Worm (Caenorhabditis elegans) whole organism, late embryonic: ENCODE measurements around the gene nhr-59.

Source experiments
- C08G9.2 ChIP-seq: sonication (generic microtip); optimal IDR thresholded peaks from 2 replicates; lab custom pipeline; 2016; ENCODE audit warnings: mild to moderate bottlenecking, missing genetic modification characterization, moderate library complexity, missing compliant biosample characterization
- C38D4.7 ChIP-seq: fragments of 200-800 bp; sonication (Bioruptor generic); optimal IDR thresholded peaks from 2 replicates; lab custom pipeline; 2018; ENCODE audit warnings: mild to moderate bottlenecking, missing genetic modification characterization, moderate library complexity, missing compliant biosample characterization
- F13H6.1 ChIP-seq: sonication (generic microtip); optimal IDR thresholded peaks from 2 replicates; lab custom pipeline; 2016; ENCODE audit warnings: missing genetic modification characterization, missing compliant biosample characterization
- K02D7.2 ChIP-seq: sonication (generic microtip); optimal IDR thresholded peaks from 2 replicates; lab custom pipeline; 2017; ENCODE audit warnings: mild to moderate bottlenecking, missing genetic modification characterization, missing compliant biosample characterization
- ama-1 ChIP-seq: fragments of 150-350 bp; optimal IDR thresholded peaks from 2 replicates; lab custom pipeline; 2014
- ceh-18 ChIP-seq: sonication (generic microtip); optimal IDR thresholded peaks from 2 replicates; lab custom pipeline; 2016; ENCODE audit warnings: missing genetic modification characterization, missing compliant biosample characterization
- ceh-19 ChIP-seq: fragments of 200-800 bp; sonication (Bioruptor generic); optimal IDR thresholded peaks from 2 replicates; lab custom pipeline; 2018; ENCODE audit warnings: mild to moderate bottlenecking, missing genetic modification characterization, missing compliant biosample characterization
- ceh-22 ChIP-seq: sonication (generic microtip); optimal IDR thresholded peaks from 2 replicates; lab custom pipeline; 2017; ENCODE audit warnings: missing biosample characterization, missing genetic modification characterization
- ceh-24 ChIP-seq: sonication (generic microtip); optimal IDR thresholded peaks from 2 replicates; lab custom pipeline; 2016; ENCODE audit warnings: mild to moderate bottlenecking, missing genetic modification characterization, missing compliant biosample characterization
- ceh-30 ChIP-seq: fragments of 150-350 bp; optimal IDR thresholded peaks from 2 replicates; lab custom pipeline; 2014; ENCODE audit warnings: missing biosample characterization, missing genetic modification characterization
- ceh-31 ChIP-seq: sonication (generic microtip); optimal IDR thresholded peaks from 2 replicates; lab custom pipeline; 2016; ENCODE audit warnings: missing genetic modification characterization, missing compliant biosample characterization
- ceh-34 ChIP-seq: sonication (generic microtip); optimal IDR thresholded peaks from 2 replicates; lab custom pipeline; 2016; ENCODE audit warnings: mild to moderate bottlenecking, missing genetic modification characterization, missing compliant biosample characterization
- ceh-45 ChIP-seq: fragments of 200-800 bp; sonication (Bioruptor generic); IDR thresholded peaks from 2 replicates; pipeline ENCODE4 v1.3.6; 2022; ENCODE audit warnings: missing genetic modification reagents, missing genetic modification characterization, missing compliant biosample characterization
- ceh-9 ChIP-seq: sonication (generic microtip); optimal IDR thresholded peaks from 2 replicates; lab custom pipeline; 2016; ENCODE audit warnings: mild to moderate bottlenecking, missing genetic modification characterization, inconsistent platforms, missing compliant biosample characterization
- che-1 ChIP-seq: sonication (generic microtip); optimal IDR thresholded peaks from 2 replicates; lab custom pipeline; 2016; ENCODE audit warnings: mild to moderate bottlenecking, missing genetic modification characterization, missing compliant biosample characterization
- dmd-4 ChIP-seq: sonication (generic microtip); optimal IDR thresholded peaks from 2 replicates; lab custom pipeline; 2016; ENCODE audit warnings: borderline replicate concordance, missing genetic modification characterization, missing compliant biosample characterization
- dve-1 ChIP-seq: sonication (generic microtip); optimal IDR thresholded peaks from 2 replicates; lab custom pipeline; 2017; ENCODE audit warnings: antibody characterized with exemption, mild to moderate bottlenecking, missing genetic modification characterization, missing compliant biosample characterization
- elt-2 ChIP-seq: sonication (generic microtip); optimal IDR thresholded peaks from 2 replicates; lab custom pipeline; 2016; ENCODE audit warnings: missing genetic modification reagents, missing genetic modification characterization, missing compliant biosample characterization
- eyg-1 ChIP-seq: sonication (generic microtip); optimal IDR thresholded peaks from 2 replicates; lab custom pipeline; 2016; ENCODE audit warnings: missing genotype, missing genetic modification characterization, missing compliant biosample characterization
- fax-1 ChIP-seq: sonication (generic microtip); optimal IDR thresholded peaks from 2 replicates; lab custom pipeline; 2016; ENCODE audit warnings: missing genotype, missing genetic modification characterization, missing compliant biosample characterization
- fkh-10 ChIP-seq: fragments of 150-350 bp; optimal IDR thresholded peaks from 2 replicates; lab custom pipeline; 2014; ENCODE audit warnings: missing biosample characterization, missing genetic modification reagents, missing genetic modification characterization
- gmeb-2 ChIP-seq: sonication (generic microtip); optimal IDR thresholded peaks from 2 replicates; lab custom pipeline; 2016; ENCODE audit warnings: missing genetic modification characterization, inconsistent platforms, missing compliant biosample characterization
- hlh-13 ChIP-seq: fragments of 200-800 bp; sonication (Bioruptor generic); optimal IDR thresholded peaks from 2 replicates; lab custom pipeline; 2018; ENCODE audit warnings: mild to moderate bottlenecking, missing genetic modification characterization, missing compliant biosample characterization
- hlh-15 ChIP-seq: sonication (generic microtip); optimal IDR thresholded peaks from 2 replicates; lab custom pipeline; 2016; ENCODE audit warnings: missing genetic modification characterization, missing compliant biosample characterization
- hlh-30 ChIP-seq: sonication (generic microtip); optimal IDR thresholded peaks from 2 replicates; lab custom pipeline; 2017; ENCODE audit warnings: antibody characterized with exemption, missing genetic modification characterization, missing compliant biosample characterization; ENCODE audit not compliant: insufficient read depth
- hlh-6 ChIP-seq: sonication (generic microtip); optimal IDR thresholded peaks from 2 replicates; lab custom pipeline; 2016; ENCODE audit warnings: missing genotype, missing genetic modification characterization, missing compliant biosample characterization
- madf-2 ChIP-seq: sonication (generic microtip); optimal IDR thresholded peaks from 2 replicates; lab custom pipeline; 2017; ENCODE audit warnings: missing genetic modification characterization, missing compliant biosample characterization
- mec-3 ChIP-seq: sonication (generic microtip); optimal IDR thresholded peaks from 2 replicates; lab custom pipeline; 2016; ENCODE audit warnings: borderline replicate concordance, missing genetic modification characterization, missing compliant biosample characterization
- nfya-1 ChIP-seq: sonication (generic microtip); optimal IDR thresholded peaks from 2 replicates; lab custom pipeline; 2017; ENCODE audit warnings: missing genetic modification characterization, mild to moderate bottlenecking, missing compliant biosample characterization, antibody characterized with exemption, moderate library complexity
- nhr-232 ChIP-seq: sonication (generic microtip); optimal IDR thresholded peaks from 2 replicates; lab custom pipeline; 2016; ENCODE audit warnings: missing genetic modification characterization, missing compliant biosample characterization
- odd-2 ChIP-seq: sonication (generic microtip); optimal IDR thresholded peaks from 2 replicates; lab custom pipeline; 2017; ENCODE audit warnings: antibody characterized with exemption, mild to moderate bottlenecking, missing genetic modification characterization, missing compliant biosample characterization
- pat-9 ChIP-seq: fragments of 200-800 bp; sonication (Bioruptor generic); optimal IDR thresholded peaks from 2 replicates; lab custom pipeline; 2018; ENCODE audit warnings: mild to moderate bottlenecking, missing genetic modification characterization, moderate library complexity, missing compliant biosample characterization
- pax-1 ChIP-seq: fragments of 150-350 bp; optimal IDR thresholded peaks from 2 replicates; lab custom pipeline; 2014; ENCODE audit warnings: missing biosample characterization, missing genetic modification characterization
- pha-4 ChIP-seq: fragments of 150-350 bp; optimal IDR thresholded peaks from 2 replicates; lab custom pipeline; 2018; ENCODE audit warnings: missing biosample characterization, missing genetic modification reagents, missing genetic modification characterization
- pros-1 ChIP-seq: fragments of 150-350 bp; optimal IDR thresholded peaks from 2 replicates; lab custom pipeline; 2014; ENCODE audit warnings: missing biosample characterization, missing genetic modification reagents, missing genetic modification characterization
- ref-2 ChIP-seq: sonication (generic microtip); optimal IDR thresholded peaks from 2 replicates; lab custom pipeline; 2016; ENCODE audit warnings: missing genetic modification characterization, missing compliant biosample characterization
- rnt-1 ChIP-seq: sonication (generic microtip); optimal IDR thresholded peaks from 2 replicates; lab custom pipeline; 2016; ENCODE audit warnings: missing genetic modification characterization, missing compliant biosample characterization
- sdc-2 ChIP-seq: sonication (generic microtip); optimal IDR thresholded peaks from 2 replicates; lab custom pipeline; 2016; ENCODE audit warnings: missing genotype, missing genetic modification characterization, missing compliant biosample characterization
- sox-2 ChIP-seq: fragments of 200-800 bp; sonication (Bioruptor generic); IDR thresholded peaks from 2 replicates; pipeline ENCODE4 v1.3.6; 2022; ENCODE audit warnings: missing genetic modification reagents, missing genetic modification characterization, missing compliant biosample characterization
- sox-4 ChIP-seq: sonication (generic microtip); optimal IDR thresholded peaks from 2 replicates; lab custom pipeline; 2017; ENCODE audit warnings: mild to moderate bottlenecking, missing genetic modification characterization, inconsistent platforms, missing compliant biosample characterization
- unc-42 ChIP-seq: sonication (generic microtip); optimal IDR thresholded peaks from 2 replicates; lab custom pipeline; 2016; ENCODE audit warnings: missing genotype, missing genetic modification characterization, missing compliant biosample characterization
- unc-55 ChIP-seq: sonication (generic microtip); optimal IDR thresholded peaks from 2 replicates; lab custom pipeline; 2017; ENCODE audit warnings: missing biosample characterization, missing genetic modification reagents, missing genetic modification characterization
- unc-86 ChIP-seq: sonication (generic microtip); optimal IDR thresholded peaks from 2 replicates; lab custom pipeline; 2016; ENCODE audit warnings: missing genetic modification characterization, missing compliant biosample characterization
- ztf-16 ChIP-seq: sonication (generic microtip); optimal IDR thresholded peaks from 2 replicates; lab custom pipeline; 2017; ENCODE audit warnings: missing genetic modification characterization, missing compliant biosample characterization

Gene nhr-59

ce11 chrV:2300905-2301304, 22.8 kb upstream of the nhr-59 start, which contains the start of gene Y19D10B.8:
TSS of gene Y19D10B.8 (minus strand) at chrV:2301005.
- TF ChIP-seq ceh-30 (tag; lab: Kevin White, UChicago), result no peak
- TF ChIP-seq unc-55, result no peak
- TF ChIP-seq ceh-9, result no peak
- TF ChIP-seq sox-4 (tag; lab: Kevin White, UChicago), result no peak
- no peak for TF ChIP-seq pax-1
- TF ChIP-seq pros-1 (tag; lab: Kevin White, UChicago), result no peak
- no peak for TF ChIP-seq odd-2 (tag; lab: Kevin White, UChicago)
- no peak for TF ChIP-seq sox-2
- no peak for TF ChIP-seq ceh-31
- no peak for TF ChIP-seq gmeb-2 (tag; lab: Kevin White, UChicago)
- no peak for TF ChIP-seq rnt-1 (tag; lab: Kevin White, UChicago)

ce11 chrV:2294577-2294976, 16.5 kb upstream of the nhr-59 start, which contains the start of gene nhr-226:
TSS of gene nhr-226 (plus strand) at chrV:2294877.
- TF ChIP-seq nfya-1 (no peak), unc-42 (tag; lab: Kevin White, UChicago) (no peak), sdc-2 (tag; lab: Kevin White, UChicago) (no peak), C38D4.7 (GFP tag; lab: Kevin White, UChicago) (no peak), K02D7.2 (tag; lab: Kevin White, UChicago) (no peak), hlh-6 (tag; lab: Kevin White, UChicago) (no peak), pax-1 (no peak), unc-86 (no peak), ceh-18 (tag; lab: Kevin White, UChicago) (no peak)
- TF ChIP-seq, all 69 proteins: peak for 0

DNA sequence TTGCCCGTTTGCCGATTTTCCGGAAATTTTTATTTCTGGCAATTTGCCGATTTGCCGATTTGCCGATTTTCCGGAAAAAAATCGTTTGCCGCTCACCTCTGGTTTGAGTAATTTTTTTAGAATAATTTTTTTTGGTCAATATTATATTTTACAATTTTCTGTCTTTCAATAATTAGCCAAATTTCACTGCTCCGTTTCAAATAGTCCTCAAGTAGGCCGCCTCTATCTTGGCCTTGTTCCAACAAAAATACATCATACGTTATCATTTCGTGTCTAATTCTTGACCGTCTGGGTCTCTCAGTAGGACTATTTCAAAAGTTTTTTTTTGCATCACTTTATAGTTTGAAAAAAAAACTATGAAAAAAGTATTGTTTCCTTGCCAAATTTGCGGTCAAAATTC, 14.2 kb upstream of the nhr-59 start, which contains the start of gene nhr-115:
Gene nhr-115, plus strand, starts transcription at position 301 of the 400 bp plus-strand sequence.
- TF ChIP-seq ceh-45 (GFP tag; lab: Robert Waterston, UW), result no peak
- no peak for TF ChIP-seq rnt-1 (tag; lab: Kevin White, UChicago)
- no peak for TF ChIP-seq ceh-24 (tag; lab: Kevin White, UChicago)
- TF ChIP-seq dmd-4, result no peak
- TF ChIP-seq pha-4 (tag; lab: Kevin White, UChicago), result no peak

DNA sequence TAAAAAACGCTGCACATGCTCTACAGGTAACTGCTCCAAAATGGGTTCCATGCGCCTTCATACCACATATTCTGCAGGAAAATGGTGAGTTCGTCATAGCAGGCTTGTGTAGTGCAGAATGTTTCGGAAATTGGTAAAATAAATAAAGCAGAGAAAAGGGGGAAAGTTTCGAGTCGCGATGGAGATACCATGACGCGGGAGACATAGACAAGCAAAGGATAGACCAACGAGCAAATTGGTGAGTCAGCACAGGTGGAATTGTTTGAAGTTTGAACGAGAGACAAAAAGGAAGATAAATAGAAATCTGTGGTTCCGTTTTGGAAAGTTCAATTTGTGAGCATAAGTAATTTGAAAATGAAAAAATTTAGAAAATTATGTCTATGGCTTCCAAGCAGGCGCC, 12.3 kb upstream of the nhr-59 start, which contains the start of gene nhr-225:
Gene nhr-225, minus strand, starts transcription at position 146 of the 400 bp plus-strand sequence.
- TF ChIP-seq unc-42 (tag; lab: Kevin White, UChicago) (no peak), odd-2 (tag; lab: Kevin White, UChicago) (no peak), pros-1 (tag; lab: Kevin White, UChicago) (no peak), pat-9 (tag; lab: Kevin White, UChicago) (no peak), hlh-15 (no peak), sox-2 (no peak), hlh-30 (tag; lab: Kevin White, UChicago) (no peak), elt-2 (no peak), hlh-13 (no peak), eyg-1 (tag; lab: Kevin White, UChicago) (no peak), ztf-16 (tag; lab: Kevin White, UChicago) (no peak), ama-1 (lab: Kevin White, UChicago) (no peak), ceh-30 (tag; lab: Kevin White, UChicago) (no peak), ref-2 (no peak), nhr-232 (no peak), C08G9.2 (tag; lab: Kevin White, UChicago) (no peak), ceh-31 (no peak), sox-4 (tag; lab: Kevin White, UChicago) (no peak), ceh-9 (no peak), F13H6.1 (no peak)
- TF ChIP-seq, all 69 proteins: peak for 0

DNA sequence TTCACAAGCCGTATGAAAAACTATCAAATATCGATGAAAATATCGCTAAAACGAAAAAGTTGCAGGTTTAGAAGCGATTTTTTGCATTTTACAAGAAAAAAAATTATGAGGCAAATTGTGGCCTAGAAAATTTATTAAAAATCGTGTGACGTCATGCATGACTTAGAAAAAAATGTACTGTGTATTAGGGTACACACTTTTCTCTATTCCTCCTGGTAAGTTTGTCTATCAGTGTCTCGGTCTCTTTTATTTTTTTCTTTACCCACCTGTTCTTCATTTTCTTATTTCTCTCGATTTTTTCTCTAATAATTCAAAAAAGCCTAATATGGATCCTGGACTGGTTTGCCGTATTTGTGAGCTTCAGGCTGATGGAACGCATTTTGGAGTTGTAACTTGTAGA, 7.0 kb upstream of the nhr-59 start, which contains the start of gene nhr-227:
Gene nhr-227, plus strand, starts transcription at position 326 of the 400 bp plus-strand sequence.
- TF ChIP-seq rnt-1 (tag; lab: Kevin White, UChicago) (no peak), fkh-10 (GFP tag; lab: Kevin White, UChicago) (no peak), dmd-4 (no peak), ceh-34 (tag; lab: Kevin White, UChicago) (no peak), nfya-1 (no peak), ceh-9 (no peak), gmeb-2 (tag; lab: Kevin White, UChicago) (no peak), K02D7.2 (tag; lab: Kevin White, UChicago) (no peak), F13H6.1 (no peak), ceh-45 (GFP tag; lab: Robert Waterston, UW) (no peak), ceh-19 (GFP tag; lab: Kevin White, UChicago) (no peak), pha-4 (tag; lab: Kevin White, UChicago) (no peak), mec-3 (tag; lab: Kevin White, UChicago) (no peak), ceh-22 (tag; lab: Kevin White, UChicago) (no peak), dve-1 (no peak), madf-2 (tag; lab: Kevin White, UChicago) (no peak), fax-1 (tag; lab: Kevin White, UChicago) (no peak), che-1 (tag; lab: Kevin White, UChicago) (no peak)
